Worm (Caenorhabditis elegans) whole organism, L4 larva: ENCODE results near the gene T28C6.11.

Source experiments
- nhr-237 ChIP-seq: sonication (generic microtip); optimal IDR thresholded peaks from 2 replicates; lab custom pipeline; 2017; ENCODE audit warnings: missing biosample characterization, missing genetic modification characterization
- pha-4 ChIP-seq, 2 experiments: fragments of 150-350 bp in 1 of 2; fragments of 200-800 bp in 1 of 2; sonication (Bioruptor generic) in 1 of 2; IDR thresholded peaks in 1 of 2; optimal IDR thresholded peaks in 1 of 2; 2 replicates each; pipeline versions ENCODE4 v1.3.6 to Lab custom; 2014 to 2022; ENCODE audit warnings: missing genetic modification characterization in 2 of 2, missing genetic modification reagents in 2 of 2, missing biosample characterization in 1 of 2, missing compliant biosample characterization in 1 of 2
- skn-1 ChIP-seq: fragments of 150-350 bp; optimal IDR thresholded peaks from 2 replicates; lab custom pipeline; 2014; ENCODE audit warnings: missing biosample characterization, missing genetic modification characterization
- unc-62 ChIP-seq, 3 experiments: fragments of 150-350 bp in 1 of 3; sonication (generic microtip); optimal IDR thresholded peaks in 2 of 3; peaks in 1 of 3; 1 replicate in 1 of 3; 2 replicates in 2 of 3; lab custom pipeline; 2014 to 2017; ENCODE audit warnings: missing biosample characterization in 3 of 3, missing genetic modification characterization in 3 of 3, missing genetic modification reagents in 3 of 3, missing genotype in 1 of 3

ce11 chrIV:8844457-8844856 lies 4.4 kb upstream of the T28C6.11 start, which contains the start of gene T11B7.2:
- no peak for TF ChIP-seq pha-4 (GFP tag; IDR thresholded peaks at IDR 0.05; lab: Robert Waterston, UW)
- no peak for TF ChIP-seq pha-4 (tag; optimal IDR thresholded peaks at IDR 0.05; lab: Kevin White, UChicago)
- TF ChIP-seq skn-1, result no peak
- TF ChIP-seq nhr-237 (tag; lab: Kevin White, UChicago), result no peak
- no peak for TF ChIP-seq unc-62 (GFP tag; optimal IDR thresholded peaks at IDR 0.05 in 1 of 2; lab: Kevin White, UChicago)
- no peak for TF ChIP-seq unc-62 (tag; optimal IDR thresholded peaks at IDR 0.05; lab: Kevin White, UChicago)
